Worm (Caenorhabditis elegans) whole organism, mixed stage, embryonic: Measurements from ENCODE around the gene F19H8.2.

Experiments used
- elt-3 ChIP-seq: fragments of 150-350 bp; optimal IDR thresholded peaks from 2 replicates; lab custom pipeline; 2014; ENCODE audit warnings: missing biosample characterization, missing genetic modification characterization
- lin-13 ChIP-seq: fragments of 150-350 bp; optimal IDR thresholded peaks from 2 replicates; lab custom pipeline; 2014; ENCODE audit warnings: missing biosample characterization, missing genetic modification characterization
- mep-1 ChIP-seq: fragments of 150-350 bp; optimal IDR thresholded peaks from 2 replicates; lab custom pipeline; 2017; ENCODE audit warnings: missing biosample characterization, missing genetic modification reagents, missing genetic modification characterization, inconsistent platforms
- nhr-76 ChIP-seq: sonication (generic microtip); optimal IDR thresholded peaks from 2 replicates; lab custom pipeline; 2017; ENCODE audit warnings: missing biosample characterization, missing genetic modification characterization
- pha-4 ChIP-seq: fragments of 150-350 bp; optimal IDR thresholded peaks from 2 replicates; lab custom pipeline; 2018; ENCODE audit warnings: missing biosample characterization, missing genetic modification reagents, missing genetic modification characterization

DNA sequence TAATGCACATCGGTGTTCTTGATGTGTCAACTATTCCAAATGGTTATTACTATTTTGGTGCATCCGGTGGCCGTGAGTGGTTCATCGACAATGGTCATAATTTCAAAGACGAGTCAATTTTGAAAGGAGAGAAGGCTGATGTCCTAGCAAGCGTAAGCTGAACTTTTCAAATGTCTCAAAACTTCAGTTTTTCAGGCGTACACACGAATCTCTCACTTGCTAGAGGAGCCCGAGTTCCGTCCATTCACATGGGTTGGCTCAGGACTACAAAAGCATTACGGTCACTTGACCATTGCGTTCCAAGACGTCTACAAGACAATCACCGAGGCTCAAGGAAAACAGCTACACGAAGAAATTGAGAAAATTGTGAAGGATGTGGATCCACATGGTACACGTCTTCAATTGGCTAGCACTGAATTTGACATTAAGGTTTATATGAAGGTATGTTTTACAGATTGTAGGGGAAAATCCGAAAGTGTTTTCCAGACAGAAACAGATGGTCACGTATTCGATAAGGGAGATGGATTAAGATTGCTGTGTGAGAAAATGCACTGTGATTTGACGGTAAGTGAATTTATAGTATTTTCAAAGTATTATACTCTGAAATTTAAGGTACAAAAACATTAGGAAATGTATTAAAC is 3.7 kb upstream of the F19H8.2 start:
- no peak for TF ChIP-seq mep-1 (tag; lab: Kevin White, UChicago)
- TF ChIP-seq pha-4 (tag; lab: Kevin White, UChicago): no peak
- no peak for TF ChIP-seq lin-13
- no peak for TF ChIP-seq nhr-76 (tag; lab: Kevin White, UChicago)
- no peak for TF ChIP-seq elt-3 (tag; lab: Kevin White, UChicago)
